Fruit fly (Drosophila melanogaster) whole organism, embryonic: ENCODE measurements around the gene Rnp4F.

Experiments used
- Asciz ChIP-seq: fragments of 200-800 bp; sonication (Bioruptor generic); optimal IDR thresholded peaks from 2 replicates; lab custom pipeline; 2017; ENCODE audit warnings: missing biosample characterization, mild to moderate bottlenecking, missing genetic modification characterization, missing genetic modification reagents
- Atf-2 ChIP-seq: fragments of 200-800 bp; sonication (Bioruptor generic); optimal IDR thresholded peaks from 2 replicates; lab custom pipeline; 2016; ENCODE audit warnings: missing biosample characterization, missing genetic modification characterization
- Awh ChIP-seq: fragments of 200-800 bp; sonication (Bioruptor generic); IDR thresholded peaks from 2 replicates; pipeline ENCODE4, ENCODE4 v1.3.6; 2022; ENCODE audit warnings: missing biosample characterization, missing genetic modification characterization
- Bgb ChIP-seq: fragments of 200-800 bp; sonication (Bioruptor generic); IDR thresholded peaks from 2 replicates; pipeline ENCODE4 v1.3.6; 2022; ENCODE audit warnings: missing biosample characterization, missing genetic modification characterization; ENCODE audit not compliant: partially characterized antibody
- CG10654 ChIP-seq: fragments of 200-800 bp; sonication (Bioruptor generic); optimal IDR thresholded peaks from 2 replicates; lab custom pipeline; 2016; ENCODE audit warnings: missing biosample characterization, missing genetic modification characterization
- CG11093 ChIP-seq: fragments of 200-800 bp; sonication (Bioruptor generic); IDR thresholded peaks from 3 replicates; pipeline ENCODE4 v1.3.6; 2022; ENCODE audit warnings: missing biosample characterization, missing genetic modification characterization
- CG11456 ChIP-seq: fragments of 200-800 bp; sonication (Bioruptor generic); IDR thresholded peaks from 3 replicates; pipeline ENCODE4 v1.3.6; 2022; ENCODE audit warnings: missing biosample characterization, missing genetic modification characterization
- CG13287 ChIP-seq: fragments of 200-800 bp; sonication (Bioruptor generic); IDR thresholded peaks from 2 replicates; pipeline ENCODE4 v1.3.6; 2022; ENCODE audit warnings: missing biosample characterization, missing genetic modification characterization; ENCODE audit not compliant: partially characterized antibody
- CG14667 ChIP-seq: fragments of 200-800 bp; sonication (Bioruptor generic); IDR thresholded peaks from 2 replicates; pipeline ENCODE4 v1.3.6; 2022; ENCODE audit warnings: missing biosample characterization, missing genetic modification characterization
- CG15601 ChIP-seq: fragments of 200-800 bp; sonication (Bioruptor generic); optimal IDR thresholded peaks from 3 replicates; lab custom pipeline; 2019; ENCODE audit warnings: missing biosample characterization, mild to moderate bottlenecking, missing genetic modification characterization, moderate library complexity
- CG16813 ChIP-seq: fragments of 200-800 bp; sonication (Bioruptor generic); IDR thresholded peaks from 3 replicates; pipeline ENCODE4 v1.3.6; 2022; ENCODE audit warnings: missing biosample characterization, missing genetic modification characterization; ENCODE audit not compliant: partially characterized antibody
- CG17612 ChIP-seq: fragments of 200-800 bp; sonication (Bioruptor generic); IDR thresholded peaks from 2 replicates; pipeline ENCODE4 v1.3.6; 2022; ENCODE audit warnings: missing biosample characterization, missing genetic modification characterization
- CG17829 ChIP-seq: fragments of 200-800 bp; optimal IDR thresholded peaks from 2 replicates; lab custom pipeline; 2019; ENCODE audit warnings: missing biosample characterization, mild to moderate bottlenecking, missing genetic modification characterization, moderate library complexity
- CG18619 ChIP-seq: fragments of 200-800 bp; sonication (Bioruptor generic); optimal IDR thresholded peaks from 3 replicates; lab custom pipeline; 2017; ENCODE audit warnings: missing biosample characterization, mild to moderate bottlenecking, missing genetic modification characterization
- CG2129 ChIP-seq: fragments of 200-800 bp; sonication (Bioruptor generic); IDR thresholded peaks from 2 replicates; pipeline ENCODE4 v1.3.6; 2022; ENCODE audit warnings: missing biosample characterization, missing genetic modification characterization; ENCODE audit not compliant: partially characterized antibody
- CG2712 ChIP-seq: fragments of 200-800 bp; optimal IDR thresholded peaks from 3 replicates; lab custom pipeline; 2019; ENCODE audit warnings: missing biosample characterization, mild to moderate bottlenecking, missing genetic modification characterization, moderate library complexity
- CG30403 ChIP-seq: fragments of 200-800 bp; sonication (Bioruptor generic); optimal IDR thresholded peaks from 3 replicates; lab custom pipeline; 2016; ENCODE audit warnings: missing biosample characterization, missing genetic modification characterization
- CG31224 ChIP-seq: fragments of 200-800 bp; sonication (Bioruptor generic); IDR thresholded peaks from 2 replicates; pipeline ENCODE4 v1.3.6; 2022; ENCODE audit warnings: missing biosample characterization, missing genetic modification characterization
- CG31441 ChIP-seq: fragments of 200-800 bp; sonication (Bioruptor generic); IDR thresholded peaks from 2 replicates; pipeline ENCODE4 v1.3.6; 2022; ENCODE audit warnings: missing biosample characterization, missing genetic modification characterization
- CG34224 ChIP-seq: fragments of 200-800 bp; sonication (Bioruptor generic); IDR thresholded peaks from 3 replicates; pipeline ENCODE4 v1.3.6; 2022; ENCODE audit warnings: missing biosample characterization, missing genetic modification characterization; ENCODE audit not compliant: partially characterized antibody
- CG3995 ChIP-seq: fragments of 200-800 bp; sonication (Bioruptor generic); optimal IDR thresholded peaks from 3 replicates; lab custom pipeline; 2016; ENCODE audit warnings: missing biosample characterization, missing genetic modification characterization
- CG4360 ChIP-seq: fragments of 200-800 bp; sonication (Bioruptor generic); IDR thresholded peaks from 2 replicates; pipeline ENCODE4 v1.3.6; 2022; ENCODE audit warnings: missing biosample characterization, missing genetic modification characterization
- CG8281 ChIP-seq: fragments of 200-800 bp; sonication (Bioruptor generic); optimal IDR thresholded peaks from 2 replicates; lab custom pipeline; 2018; ENCODE audit warnings: missing biosample characterization, mild to moderate bottlenecking, missing genetic modification characterization, moderate library complexity
- CG9727 ChIP-seq: fragments of 200-800 bp; sonication (Bioruptor generic); optimal IDR thresholded peaks from 3 replicates; lab custom pipeline; 2017; ENCODE audit warnings: missing biosample characterization, mild to moderate bottlenecking, missing genetic modification characterization
- H15 ChIP-seq: fragments of 200-800 bp; sonication (Bioruptor generic); IDR thresholded peaks from 3 replicates; pipeline ENCODE4 v1.3.6; 2022; ENCODE audit warnings: missing biosample characterization, missing genetic modification characterization
- H2.0 ChIP-seq: fragments of 200-800 bp; sonication (Bioruptor generic); IDR thresholded peaks from 2 replicates; pipeline ENCODE4 v1.3.6; 2022; ENCODE audit warnings: missing biosample characterization, missing genetic modification characterization
- Hr78 ChIP-seq, 2 experiments: fragments of 200-800 bp in 1 of 2; fragments of >200 bp in 1 of 2; sonication (Bioruptor generic) in 1 of 2; optimal IDR thresholded peaks; 2 replicates each; lab custom pipeline; 2017 to 2019; ENCODE audit warnings: missing biosample characterization in 2 of 2, missing genetic modification characterization in 2 of 2, mild to moderate bottlenecking in 1 of 2, moderate library complexity in 1 of 2
- Lhr ChIP-seq: fragments of 200-800 bp; sonication (Bioruptor generic); optimal IDR thresholded peaks from 3 replicates; lab custom pipeline; 2017; ENCODE audit warnings: mild to moderate bottlenecking, missing biosample characterization, missing genetic modification reagents, missing genetic modification characterization
- MBD-R2 ChIP-seq: fragments of 200-800 bp; sonication (Bioruptor generic); IDR thresholded peaks from 2 replicates; pipeline ENCODE4 v1.3.6; 2022; ENCODE audit warnings: missing biosample characterization, missing genetic modification characterization
- MESR4 ChIP-seq: fragments of 200-800 bp; sonication (Bioruptor generic); optimal IDR thresholded peaks from 2 replicates; lab custom pipeline; 2018; ENCODE audit warnings: missing biosample characterization, mild to moderate bottlenecking, missing genetic modification characterization, moderate library complexity
- ap ChIP-seq: fragments of 200-800 bp; sonication (Bioruptor generic); IDR thresholded peaks from 2 replicates; pipeline ENCODE4 v1.3.6; 2022; ENCODE audit warnings: missing biosample characterization, missing genetic modification characterization
- br ChIP-seq: fragments of >200 bp; optimal IDR thresholded peaks from 2 replicates; lab custom pipeline; 2017
- dimm ChIP-seq: fragments of 200-800 bp; sonication (Bioruptor generic); IDR thresholded peaks from 2 replicates; pipeline ENCODE4 v1.3.6; 2022; ENCODE audit warnings: missing biosample characterization, missing genetic modification characterization
- dmrt11E ChIP-seq: fragments of 200-800 bp; sonication (Bioruptor generic); optimal IDR thresholded peaks from 3 replicates; lab custom pipeline; 2018; ENCODE audit warnings: missing biosample characterization, mild to moderate bottlenecking, missing genetic modification characterization, moderate library complexity
- eve ChIP-seq, 2 experiments: fragments of >200 bp; optimal IDR thresholded peaks; 2 replicates each; lab custom pipeline; 2017; ENCODE audit warnings: missing biosample characterization in 2 of 2, missing genetic modification characterization in 2 of 2
- ewg ChIP-seq: fragments of 200-800 bp; sonication (Bioruptor generic); optimal IDR thresholded peaks from 3 replicates; lab custom pipeline; 2017; ENCODE audit warnings: mild to moderate bottlenecking, missing biosample characterization, missing genetic modification reagents, missing genetic modification characterization
- fd102C ChIP-seq: fragments of 200-800 bp; sonication (Bioruptor generic); optimal IDR thresholded peaks from 2 replicates; lab custom pipeline; 2018; ENCODE audit warnings: missing biosample characterization, mild to moderate bottlenecking, missing genetic modification characterization, moderate library complexity
- fd3F ChIP-seq: fragments of 200-800 bp; sonication (Bioruptor generic); optimal IDR thresholded peaks from 2 replicates; lab custom pipeline; 2018; ENCODE audit warnings: missing biosample characterization, mild to moderate bottlenecking, missing genetic modification characterization, moderate library complexity
- ftz-f1 ChIP-seq: fragments of 200-800 bp; sonication (Bioruptor generic); optimal IDR thresholded peaks from 2 replicates; lab custom pipeline; 2016; ENCODE audit warnings: missing biosample characterization, missing genetic modification characterization
- gsb ChIP-seq: fragments of 200-800 bp; sonication (Bioruptor generic); IDR thresholded peaks from 2 replicates; pipeline ENCODE4 v1.3.6; 2022; ENCODE audit warnings: missing biosample characterization, missing genetic modification characterization
- her ChIP-seq: fragments of 200-800 bp; sonication (Bioruptor generic); optimal IDR thresholded peaks from 2 replicates; lab custom pipeline; 2016; ENCODE audit warnings: missing biosample characterization, missing genetic modification characterization
- ind ChIP-seq: fragments of 200-800 bp; sonication (Bioruptor generic); optimal IDR thresholded peaks from 3 replicates; lab custom pipeline; 2016; ENCODE audit warnings: missing biosample characterization, missing genetic modification characterization
- jumu ChIP-seq: fragments of 200-800 bp; sonication (Bioruptor generic); optimal IDR thresholded peaks from 3 replicates; lab custom pipeline; 2016; ENCODE audit warnings: missing biosample characterization, missing genetic modification characterization
- kni ChIP-seq: fragments of 200-800 bp; sonication (Bioruptor generic); optimal IDR thresholded peaks from 3 replicates; lab custom pipeline; 2017; ENCODE audit warnings: mild to moderate bottlenecking, missing biosample characterization, missing genetic modification reagents, missing genetic modification characterization
- pan ChIP-seq, 4 experiments: fragments of >200 bp in 3 of 4; fragments of 200-800 bp in 1 of 4; sonication (Bioruptor generic) in 1 of 4; optimal IDR thresholded peaks in 3 of 4; IDR thresholded peaks in 1 of 4; 2 replicates each; pipeline versions ENCODE4 v1.3.6 to Lab custom; 2017 to 2022; ENCODE audit warnings: missing biosample characterization in 2 of 4, missing genetic modification characterization in 2 of 4, mixed read lengths in 1 of 4
- slou ChIP-seq: fragments of 200-800 bp; sonication (Bioruptor generic); optimal IDR thresholded peaks from 3 replicates; lab custom pipeline; 2016; ENCODE audit warnings: missing biosample characterization, missing genetic modification characterization
- sr ChIP-seq: fragments of 200-800 bp; sonication (Bioruptor generic); IDR thresholded peaks from 3 replicates; pipeline ENCODE4 v1.3.6; 2022; ENCODE audit warnings: missing biosample characterization, missing genetic modification characterization
- stc ChIP-seq: fragments of 200-800 bp; sonication (Bioruptor generic); IDR thresholded peaks from 2 replicates; pipeline ENCODE4 v1.3.6; 2022; ENCODE audit warnings: missing biosample characterization, missing genetic modification characterization
- twi ChIP-seq: fragments of 200-800 bp; optimal IDR thresholded peaks from 2 replicates; lab custom pipeline; 2019; ENCODE audit warnings: missing biosample characterization, mild to moderate bottlenecking, missing genetic modification characterization, moderate library complexity
- vfl ChIP-seq: fragments of 200-800 bp; sonication (Bioruptor generic); optimal IDR thresholded peaks from 2 replicates; lab custom pipeline; 2016; ENCODE audit warnings: missing biosample characterization, missing genetic modification characterization
- wdn ChIP-seq: fragments of 200-800 bp; sonication (Bioruptor generic); IDR thresholded peaks from 2 replicates; pipeline ENCODE4 v1.3.6; 2022; ENCODE audit warnings: missing biosample characterization, missing genetic modification characterization

Rnp4F gene

DNA sequence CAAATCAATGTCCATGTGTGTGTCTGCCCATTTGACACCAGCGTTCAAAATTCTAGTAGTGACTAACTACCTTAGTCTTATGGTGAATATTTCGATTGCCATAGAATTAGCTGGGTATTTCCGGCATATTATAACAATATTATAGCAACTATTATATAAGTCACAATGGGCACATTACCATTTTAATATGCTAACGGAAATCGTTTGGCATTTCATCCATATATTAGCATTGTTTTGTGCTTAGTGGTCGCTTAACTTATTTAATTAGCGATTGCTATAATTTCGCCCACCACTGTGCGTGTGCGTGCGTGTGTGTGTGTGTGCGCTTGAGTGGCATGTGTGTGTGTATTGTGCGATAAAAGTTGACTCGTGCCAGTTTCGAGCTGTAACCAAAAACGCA, 14.2 kb upstream of the Rnp4F start (continued):
- TF ChIP-seq CG16813 (GFP tag; lab: Robert Waterston, UW) (no peak), sr (GFP tag; lab: Robert Waterston, UW) (no peak), CG17829 (tag; lab: Kevin White, UChicago) (peak; percentile 4), eve (GFP tag; optimal IDR thresholded peaks at IDR 0.05; lab: Kevin White, UChicago) (no peak), CG30403 (GFP tag; lab: Kevin White, UChicago) (peak; percentile 29), wdn (GFP tag; lab: Robert Waterston, UW) (no peak), fd102C (no peak), vfl (GFP tag; lab: Kevin White, UChicago) (no peak), MBD-R2 (no peak), MESR4 (GFP tag; lab: Kevin White, UChicago) (no peak), ap (GFP tag; lab: Robert Waterston, UW) (no peak), H2.0 (GFP tag; lab: Robert Waterston, UW) (no peak), Hr78 (GFP tag; optimal IDR thresholded peaks at IDR 0.05; lab: Kevin White, UChicago) (no peak), CG31224 (GFP tag; lab: Robert Waterston, UW) (no peak), CG14667 (GFP tag; lab: Robert Waterston, UW) (no peak), dimm (GFP tag; lab: Robert Waterston, UW) (no peak), stc (no peak), CG18619 (GFP tag; lab: Kevin White, UChicago) (peak; percentile 26), CG15601 (tag; lab: Kevin White, UChicago) (no peak), kni (GFP tag; lab: Kevin White, UChicago) (no peak), CG2129 (GFP tag; lab: Robert Waterston, UW) (no peak), CG11456 (GFP tag; lab: Robert Waterston, UW) (no peak), Asciz (GFP tag; lab: Kevin White, UChicago) (peak; percentile 31), ftz-f1 (no peak), pan (optimal IDR thresholded peaks at IDR 0.05; lab: Kevin White, UChicago) (no peak), pan (GFP tag; optimal IDR thresholded peaks at IDR 0.05 in 1 of 2, IDR thresholded peaks at IDR 0.05 in 1 of 2) (no peak), Atf-2 (GFP tag; lab: Kevin White, UChicago) (no peak), twi (tag; lab: Kevin White, UChicago) (no peak), Awh (no peak), her (GFP tag; lab: Kevin White, UChicago) (no peak), CG10654 (GFP tag; lab: Kevin White, UChicago) (no peak), gsb (no peak), Lhr (GFP tag; lab: Kevin White, UChicago) (no peak), CG34224 (GFP tag; lab: Robert Waterston, UW) (no peak), CG17612 (GFP tag; lab: Robert Waterston, UW) (no peak), br (lab: Kevin White, UChicago) (no peak), jumu (GFP tag; lab: Kevin White, UChicago) (no peak), CG11093 (GFP tag; lab: Robert Waterston, UW) (no peak), ewg (peak; percentile 13), CG4360 (no peak), CG13287 (no peak), H15 (GFP tag; lab: Robert Waterston, UW) (no peak), CG2712 (tag; lab: Kevin White, UChicago) (peak; percentile 20), dmrt11E (tag; lab: Kevin White, UChicago) (no peak), CG9727 (peak; percentile 44), Bgb (no peak), CG8281 (tag; lab: Kevin White, UChicago) (no peak), fd3F (GFP tag; lab: Kevin White, UChicago) (peak; percentile 27), CG31441 (GFP tag; lab: Robert Waterston, UW) (peak; percentile 48; the same call in 1 of the 2 replicates), slou (GFP tag; lab: Kevin White, UChicago) (no peak), CG3995 (GFP tag; lab: Kevin White, UChicago) (no peak), ind (GFP tag; lab: Kevin White, UChicago) (peak; percentile 36)
